Worm (Caenorhabditis elegans): ENCODE measurements around the gene fkb-4.

DNA sequence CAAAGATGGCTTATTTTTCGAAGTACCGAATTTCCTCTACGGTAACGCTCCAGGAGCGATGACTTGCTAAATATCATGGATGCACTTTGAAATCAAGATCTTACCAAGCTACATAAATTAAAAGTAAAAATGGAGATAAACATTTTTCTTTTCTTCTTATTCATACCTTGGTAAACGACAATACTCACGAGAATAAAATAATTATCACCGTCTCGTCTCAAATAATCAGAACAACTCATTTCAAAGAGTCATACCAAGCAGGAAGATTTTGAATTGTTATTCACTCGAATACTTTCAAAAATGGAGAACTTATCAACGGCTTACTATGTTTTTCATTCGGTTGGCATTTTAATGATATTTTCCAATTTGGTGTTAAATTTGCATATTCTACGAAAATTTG lies 16.3 kb upstream of the fkb-4 start, which contains the start of gene srbc-45:
- TF ChIP-seq tab-1 (GFP tag; IDR thresholded peaks at IDR 0.05), result no peak
- TF ChIP-seq flt-1 (GFP tag; IDR thresholded peaks at IDR 0.05), result no peak
- TF ChIP-seq klf-2 (GFP tag; conservative IDR thresholded peaks at IDR 0.05), result no peak
- no peak for TF ChIP-seq ztf-29 (GFP tag; IDR thresholded peaks at IDR 0.05)
- no peak for TF ChIP-seq T22C8.4 (GFP tag; IDR thresholded peaks at IDR 0.05)
- TF ChIP-seq med-1 (GFP tag; optimal IDR thresholded peaks at IDR 0.05; ENCODE audit: insufficient read depth), result no peak
- no peak for TF ChIP-seq ztf-23 (GFP tag; IDR thresholded peaks at IDR 0.05)
- TF ChIP-seq ref-1 (GFP tag; conservative IDR thresholded peaks at IDR 0.05), result no peak
- no peak for TF ChIP-seq cog-1 (tag; optimal IDR thresholded peaks at IDR 0.05)

All from whole organism, midembryonic.